Worm (Caenorhabditis elegans): Measurements from ENCODE around the gene M02D8.7.

DNA sequence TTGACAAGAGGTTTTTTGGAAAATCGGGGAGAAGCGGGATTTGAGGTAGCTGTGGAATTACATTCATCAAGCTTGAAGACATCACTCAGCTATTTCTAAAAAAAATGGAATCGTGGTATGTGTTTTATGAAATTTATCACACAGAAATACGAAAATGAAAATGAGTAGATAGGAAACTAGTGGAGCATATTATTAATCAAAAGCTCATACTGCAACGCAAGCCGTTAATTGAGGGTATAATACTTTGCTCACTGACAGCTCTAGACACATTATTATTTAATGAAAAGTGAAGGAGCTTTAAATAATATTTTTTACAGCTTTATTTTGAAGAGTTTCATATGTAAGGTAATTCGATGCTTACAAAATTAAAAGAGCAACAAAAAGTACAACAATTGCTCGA lies at the start of gene M02D8.7:
- TF ChIP-seq elt-2 (tag; optimal IDR thresholded peaks at IDR 0.05) (no peak), unc-86 (tag; optimal IDR thresholded peaks at IDR 0.05) (no peak), ama-1 (optimal IDR thresholded peaks at IDR 0.05) (no peak), pag-3 (tag; optimal IDR thresholded peaks at IDR 0.05; ENCODE audit: borderline replicate concordance) (no peak), hlh-30 (tag; optimal IDR thresholded peaks at IDR 0.05; ENCODE audit: insufficient read depth) (no peak), ceh-48 (tag; optimal IDR thresholded peaks at IDR 0.05) (no peak), pqm-1 (tag; optimal IDR thresholded peaks at IDR 0.05) (no peak), dve-1 (tag; optimal IDR thresholded peaks at IDR 0.05) (no peak), C08G9.2 (tag; optimal IDR thresholded peaks at IDR 0.05) (no peak)

Measured in whole organism, late embryonic.